Worm (Caenorhabditis elegans) whole organism, late embryonic: ENCODE measurements around the gene maoc-1.

Experiments
- C08G9.2 ChIP-seq: sonication (generic microtip); optimal IDR thresholded peaks from 2 replicates; lab custom pipeline; 2016; ENCODE audit warnings: mild to moderate bottlenecking, missing genetic modification characterization, moderate library complexity, missing compliant biosample characterization
- K02D7.2 ChIP-seq: sonication (generic microtip); optimal IDR thresholded peaks from 2 replicates; lab custom pipeline; 2017; ENCODE audit warnings: mild to moderate bottlenecking, missing genetic modification characterization, missing compliant biosample characterization
- K09A11.1 ChIP-seq: sonication (generic microtip); optimal IDR thresholded peaks from 2 replicates; lab custom pipeline; 2017; ENCODE audit warnings: antibody characterized with exemption, mild to moderate bottlenecking, missing genetic modification characterization, missing compliant biosample characterization; ENCODE audit not compliant: insufficient read depth
- T23F11.4 ChIP-seq: fragments of 200-800 bp; sonication (Bioruptor generic); optimal IDR thresholded peaks from 2 replicates; lab custom pipeline; 2018; ENCODE audit warnings: mild to moderate bottlenecking, missing genetic modification characterization, missing compliant biosample characterization
- ahr-1 ChIP-seq: sonication (generic microtip); optimal IDR thresholded peaks from 2 replicates; lab custom pipeline; 2016; ENCODE audit warnings: missing genetic modification characterization, missing compliant biosample characterization
- ceh-18 ChIP-seq: sonication (generic microtip); optimal IDR thresholded peaks from 2 replicates; lab custom pipeline; 2016; ENCODE audit warnings: missing genetic modification characterization, missing compliant biosample characterization
- ceh-19 ChIP-seq: fragments of 200-800 bp; sonication (Bioruptor generic); optimal IDR thresholded peaks from 2 replicates; lab custom pipeline; 2018; ENCODE audit warnings: mild to moderate bottlenecking, missing genetic modification characterization, missing compliant biosample characterization
- ceh-30 ChIP-seq: fragments of 150-350 bp; optimal IDR thresholded peaks from 2 replicates; lab custom pipeline; 2014; ENCODE audit warnings: missing biosample characterization, missing genetic modification characterization
- ceh-31 ChIP-seq: sonication (generic microtip); optimal IDR thresholded peaks from 2 replicates; lab custom pipeline; 2016; ENCODE audit warnings: missing genetic modification characterization, missing compliant biosample characterization
- ceh-34 ChIP-seq: sonication (generic microtip); optimal IDR thresholded peaks from 2 replicates; lab custom pipeline; 2016; ENCODE audit warnings: mild to moderate bottlenecking, missing genetic modification characterization, missing compliant biosample characterization
- ceh-6 ChIP-seq: fragments of 200-800 bp; sonication (Bioruptor generic); optimal IDR thresholded peaks from 2 replicates; lab custom pipeline; 2018; ENCODE audit warnings: mild to moderate bottlenecking, missing genetic modification characterization, missing compliant biosample characterization
- ceh-9 ChIP-seq: sonication (generic microtip); optimal IDR thresholded peaks from 2 replicates; lab custom pipeline; 2016; ENCODE audit warnings: mild to moderate bottlenecking, missing genetic modification characterization, inconsistent platforms, missing compliant biosample characterization
- che-1 ChIP-seq: sonication (generic microtip); optimal IDR thresholded peaks from 2 replicates; lab custom pipeline; 2016; ENCODE audit warnings: mild to moderate bottlenecking, missing genetic modification characterization, missing compliant biosample characterization
- elt-4 ChIP-seq: sonication (generic microtip); optimal IDR thresholded peaks from 2 replicates; lab custom pipeline; 2016; ENCODE audit warnings: missing genetic modification characterization, missing compliant biosample characterization
- eyg-1 ChIP-seq: sonication (generic microtip); optimal IDR thresholded peaks from 2 replicates; lab custom pipeline; 2016; ENCODE audit warnings: missing genotype, missing genetic modification characterization, missing compliant biosample characterization
- hlh-13 ChIP-seq: fragments of 200-800 bp; sonication (Bioruptor generic); optimal IDR thresholded peaks from 2 replicates; lab custom pipeline; 2018; ENCODE audit warnings: mild to moderate bottlenecking, missing genetic modification characterization, missing compliant biosample characterization
- hlh-30 ChIP-seq: sonication (generic microtip); optimal IDR thresholded peaks from 2 replicates; lab custom pipeline; 2017; ENCODE audit warnings: antibody characterized with exemption, missing genetic modification characterization, missing compliant biosample characterization; ENCODE audit not compliant: insufficient read depth
- hlh-6 ChIP-seq: sonication (generic microtip); optimal IDR thresholded peaks from 2 replicates; lab custom pipeline; 2016; ENCODE audit warnings: missing genotype, missing genetic modification characterization, missing compliant biosample characterization
- lim-6 ChIP-seq: sonication (generic microtip); optimal IDR thresholded peaks from 2 replicates; lab custom pipeline; 2016; ENCODE audit warnings: missing genetic modification characterization, missing compliant biosample characterization
- lin-11 ChIP-seq: fragments of 200-800 bp; sonication (Bioruptor generic); optimal IDR thresholded peaks from 2 replicates; lab custom pipeline; 2018; ENCODE audit warnings: mild to moderate bottlenecking, missing genetic modification characterization, missing compliant biosample characterization
- mec-3 ChIP-seq: sonication (generic microtip); optimal IDR thresholded peaks from 2 replicates; lab custom pipeline; 2016; ENCODE audit warnings: borderline replicate concordance, missing genetic modification characterization, missing compliant biosample characterization
- npax-4 ChIP-seq: sonication (generic microtip); optimal IDR thresholded peaks from 2 replicates; lab custom pipeline; 2016; ENCODE audit warnings: missing genetic modification characterization, missing compliant biosample characterization
- pax-1 ChIP-seq: fragments of 150-350 bp; optimal IDR thresholded peaks from 2 replicates; lab custom pipeline; 2014; ENCODE audit warnings: missing biosample characterization, missing genetic modification characterization
- pha-2 ChIP-seq: sonication (generic microtip); optimal IDR thresholded peaks from 2 replicates; lab custom pipeline; 2017; ENCODE audit warnings: mild to moderate bottlenecking, missing genetic modification characterization, missing compliant biosample characterization
- pqm-1 ChIP-seq: sonication (generic microtip); optimal IDR thresholded peaks from 2 replicates; lab custom pipeline; 2016; ENCODE audit warnings: missing genetic modification characterization, missing compliant biosample characterization
- pros-1 ChIP-seq: fragments of 150-350 bp; optimal IDR thresholded peaks from 2 replicates; lab custom pipeline; 2014; ENCODE audit warnings: missing biosample characterization, missing genetic modification reagents, missing genetic modification characterization
- sox-2 ChIP-seq: fragments of 200-800 bp; sonication (Bioruptor generic); IDR thresholded peaks from 2 replicates; pipeline ENCODE4 v1.3.6; 2022; ENCODE audit warnings: missing genetic modification reagents, missing genetic modification characterization, missing compliant biosample characterization
- syd-9 ChIP-seq: sonication (generic microtip); optimal IDR thresholded peaks from 2 replicates; lab custom pipeline; 2016; ENCODE audit warnings: mild to moderate bottlenecking, missing genetic modification characterization, moderate library complexity, missing compliant biosample characterization
- tbx-2 ChIP-seq: sonication (generic microtip); optimal IDR thresholded peaks from 2 replicates; lab custom pipeline; 2016; ENCODE audit warnings: missing genetic modification characterization, missing compliant biosample characterization
- tbx-7 ChIP-seq: sonication (generic microtip); optimal IDR thresholded peaks from 2 replicates; lab custom pipeline; 2016; ENCODE audit warnings: missing genotype, missing genetic modification characterization, missing compliant biosample characterization
- unc-3 ChIP-seq, 2 experiments: fragments of 200-800 bp in 1 of 2; sonication (Bioruptor generic) in 1 of 2; sonication (generic microtip) in 1 of 2; conservative IDR thresholded peaks in 1 of 2; optimal IDR thresholded peaks in 1 of 2; 2 replicates each; pipeline versions ENCODE4 v1.3.6 to Lab custom; 2016 to 2022; ENCODE audit warnings: missing compliant biosample characterization in 2 of 2, missing genetic modification characterization in 2 of 2, missing genetic modification reagents in 1 of 2
- unc-42 ChIP-seq: sonication (generic microtip); optimal IDR thresholded peaks from 2 replicates; lab custom pipeline; 2016; ENCODE audit warnings: missing genotype, missing genetic modification characterization, missing compliant biosample characterization
- unc-55 ChIP-seq: sonication (generic microtip); optimal IDR thresholded peaks from 2 replicates; lab custom pipeline; 2017; ENCODE audit warnings: missing biosample characterization, missing genetic modification reagents, missing genetic modification characterization
- unc-86 ChIP-seq: sonication (generic microtip); optimal IDR thresholded peaks from 2 replicates; lab custom pipeline; 2016; ENCODE audit warnings: missing genetic modification characterization, missing compliant biosample characterization
- zip-5 ChIP-seq: sonication (generic microtip); optimal IDR thresholded peaks from 2 replicates; lab custom pipeline; 2016; ENCODE audit warnings: missing genetic modification characterization, missing compliant biosample characterization
- ztf-16 ChIP-seq: sonication (generic microtip); optimal IDR thresholded peaks from 2 replicates; lab custom pipeline; 2017; ENCODE audit warnings: missing genetic modification characterization, missing compliant biosample characterization

maoc-1 gene

DNA sequence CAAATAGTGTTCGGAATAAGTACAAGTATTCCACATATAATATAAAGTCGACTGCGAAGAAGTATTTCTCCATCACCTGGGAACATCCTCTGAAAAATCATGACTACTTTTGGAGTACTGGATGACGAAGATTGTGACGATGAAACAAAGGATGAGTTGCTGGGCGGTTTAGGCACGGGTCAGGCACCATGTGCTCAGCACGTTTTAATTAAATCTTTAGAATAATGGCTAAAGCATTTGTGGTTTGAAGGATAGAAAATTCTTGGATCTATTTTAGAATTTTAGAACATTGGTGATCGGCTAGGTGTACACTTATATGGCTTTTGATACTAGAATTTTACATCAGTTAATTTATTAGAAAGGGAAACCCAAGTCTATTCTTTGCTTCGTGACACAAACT is 9.0 kb upstream of the maoc-1 start, which contains the start of gene C27H5.6:
TSS of gene C27H5.6 (minus strand) at position 101 of the 400 bp plus-strand sequence.
- no peak for TF ChIP-seq pros-1 (tag; lab: Kevin White, UChicago)
- no peak for TF ChIP-seq hlh-13
- TF ChIP-seq unc-42 (tag; lab: Kevin White, UChicago), result no peak
- no peak for TF ChIP-seq syd-9 (tag; lab: Kevin White, UChicago)

DNA sequence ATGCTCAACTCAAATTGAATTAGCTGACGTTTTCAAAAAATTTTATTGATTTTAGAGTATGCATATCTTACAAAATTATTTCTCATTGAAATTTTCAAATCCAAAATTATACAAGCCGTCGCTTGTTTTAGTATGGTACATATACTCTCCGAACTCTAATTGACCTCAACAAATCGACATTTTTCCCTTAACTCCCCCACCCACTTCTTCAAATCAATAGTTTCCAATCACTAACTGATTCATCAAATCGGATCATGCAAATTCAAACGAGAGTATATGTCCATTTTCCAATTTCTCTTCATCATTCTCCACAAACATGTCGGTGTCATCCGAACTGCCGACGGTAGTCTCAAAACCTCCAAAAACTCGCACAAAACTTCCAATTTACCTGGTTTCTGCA is 7.0 kb upstream of the maoc-1 start, which contains the start of gene E04F6.4:
TSS of gene E04F6.4 (plus strand) at position 301 of the 400 bp plus-strand sequence.
- TF ChIP-seq unc-86 (tag; lab: Kevin White, UChicago) (no peak), unc-42 (tag; lab: Kevin White, UChicago) (no peak), pha-2 (tag; lab: Kevin White, UChicago) (no peak), ceh-31 (tag; lab: Kevin White, UChicago) (no peak), elt-4 (tag; lab: Kevin White, UChicago) (no peak), tbx-2 (tag; lab: Kevin White, UChicago) (no peak), lin-11 (no peak), ahr-1 (tag; lab: Kevin White, UChicago) (no peak), pax-1 (tag; lab: Kevin White, UChicago) (no peak), C08G9.2 (tag; lab: Kevin White, UChicago) (no peak), ztf-16 (tag; lab: Kevin White, UChicago) (no peak), npax-4 (tag; lab: Kevin White, UChicago) (no peak), ceh-9 (tag; lab: Kevin White, UChicago) (no peak), K09A11.1 (tag; lab: Kevin White, UChicago) (no peak), pros-1 (tag; lab: Kevin White, UChicago) (no peak), pqm-1 (no peak), zip-5 (tag; lab: Kevin White, UChicago) (no peak), hlh-30 (no peak), ceh-6 (no peak)

ce11 chrII:7195541-7195940 is 535 bp upstream of the maoc-1 start, which contains the start of gene acdh-12:
Gene acdh-12, minus strand, starts transcription at chrII:7195641.
- no peak for TF ChIP-seq unc-55 (GFP tag; lab: Kevin White, UChicago)
- no peak for TF ChIP-seq sox-2 (GFP tag; lab: Robert Waterston, UW)
- no peak for TF ChIP-seq lin-11
- TF ChIP-seq hlh-6 (tag; lab: Kevin White, UChicago), result no peak
- TF ChIP-seq ceh-18 (tag; lab: Kevin White, UChicago), result no peak
- TF ChIP-seq mec-3 (tag; lab: Kevin White, UChicago), result no peak

DNA sequence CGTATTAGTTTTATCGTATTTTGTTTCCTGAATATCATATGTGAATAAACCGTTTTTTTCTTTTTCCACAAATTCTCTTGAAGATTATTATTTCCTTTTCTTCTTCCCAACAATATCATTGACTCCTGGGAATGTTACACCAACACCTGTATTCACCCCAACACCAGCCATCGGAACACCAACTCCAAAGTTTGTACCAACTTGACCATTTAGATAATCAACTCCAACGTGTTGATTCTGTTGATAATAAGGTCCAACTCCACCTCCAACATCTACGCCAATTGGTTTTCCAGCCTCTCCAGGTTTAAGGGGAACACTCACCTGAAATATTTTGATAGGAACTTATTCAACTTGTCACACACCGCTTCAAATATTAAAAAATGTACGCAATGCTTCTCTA is 1.4 kb downstream of the maoc-1 start:
- no peak for TF ChIP-seq C08G9.2 (tag; lab: Kevin White, UChicago)
- TF ChIP-seq tbx-7 (tag; lab: Kevin White, UChicago), result no peak
- TF ChIP-seq unc-3 (GFP tag; conservative IDR thresholded peaks at IDR 0.05; lab: Robert Waterston, UW), result no peak
- no peak for TF ChIP-seq unc-3 (tag; optimal IDR thresholded peaks at IDR 0.05; lab: Kevin White, UChicago)
- TF ChIP-seq T23F11.4 (GFP tag; lab: Kevin White, UChicago), result no peak
- TF ChIP-seq npax-4 (tag; lab: Kevin White, UChicago), result no peak
- no peak for TF ChIP-seq eyg-1 (tag; lab: Kevin White, UChicago)
- no peak for TF ChIP-seq ceh-34 (tag; lab: Kevin White, UChicago)
- TF ChIP-seq ceh-19 (GFP tag; lab: Kevin White, UChicago), result no peak
- no peak for TF ChIP-seq lim-6 (tag; lab: Kevin White, UChicago)
- TF ChIP-seq ceh-30 (tag; lab: Kevin White, UChicago), result no peak
- TF ChIP-seq elt-4 (tag; lab: Kevin White, UChicago), result no peak
- TF ChIP-seq K02D7.2 (tag; lab: Kevin White, UChicago), result no peak
- TF ChIP-seq hlh-13, result no peak
- no peak for TF ChIP-seq che-1 (tag; lab: Kevin White, UChicago)
- no peak for TF ChIP-seq pros-1 (tag; lab: Kevin White, UChicago)
